Worm (Caenorhabditis elegans) whole organism, late embryonic: ENCODE data around the gene F23F12.13.

Source experiments
- elt-2 ChIP-seq: sonication (generic microtip); optimal IDR thresholded peaks from 2 replicates; lab custom pipeline; 2016; ENCODE audit warnings: missing genetic modification reagents, missing genetic modification characterization, missing compliant biosample characterization
- fkh-10 ChIP-seq: fragments of 150-350 bp; optimal IDR thresholded peaks from 2 replicates; lab custom pipeline; 2014; ENCODE audit warnings: missing biosample characterization, missing genetic modification reagents, missing genetic modification characterization
- hlh-8 ChIP-seq: sonication (generic microtip); optimal IDR thresholded peaks from 2 replicates; lab custom pipeline; 2016; ENCODE audit warnings: missing genotype, missing genetic modification characterization, missing compliant biosample characterization

ce11 chrIII:6452683-6453082 lies 42.8 kb upstream of the F23F12.13 start:
- TF ChIP-seq elt-2 (tag; lab: Kevin White, UChicago), result no peak
- no peak for TF ChIP-seq hlh-8 (tag; lab: Kevin White, UChicago)
- TF ChIP-seq fkh-10 (GFP tag; lab: Kevin White, UChicago), result no peak
